Fruit fly (Drosophila melanogaster) whole organism, embryonic: ENCODE measurements around the gene CG34026.

Source experiments
- Ada2b ChIP-seq: fragments of 200-800 bp; sonication (Bioruptor generic); IDR thresholded peaks from 2 replicates; pipeline ENCODE4 v1.3.6; 2022; ENCODE audit warnings: missing biosample characterization, missing genetic modification characterization
- BEAF-32 ChIP-seq: fragments of 200-800 bp; sonication (Bioruptor generic); optimal IDR thresholded peaks from 3 replicates; lab custom pipeline; 2017; ENCODE audit warnings: missing biosample characterization, missing genetic modification characterization, mild to moderate bottlenecking, moderate library complexity, missing genetic modification reagents
- Bgb ChIP-seq: fragments of 200-800 bp; sonication (Bioruptor generic); IDR thresholded peaks from 2 replicates; pipeline ENCODE4 v1.3.6; 2022; ENCODE audit warnings: missing biosample characterization, missing genetic modification characterization; ENCODE audit not compliant: partially characterized antibody
- BtbVII ChIP-seq: fragments of 200-800 bp; sonication (Bioruptor generic); optimal IDR thresholded peaks from 3 replicates; lab custom pipeline; 2017; ENCODE audit warnings: missing biosample characterization, mild to moderate bottlenecking, missing genetic modification characterization
- CG11398 ChIP-seq: fragments of 200-800 bp; sonication (Bioruptor generic); optimal IDR thresholded peaks from 2 replicates; lab custom pipeline; 2016; ENCODE audit warnings: missing biosample characterization, missing genetic modification characterization
- CG12744 ChIP-seq: fragments of 200-800 bp; sonication (Bioruptor generic); optimal IDR thresholded peaks from 2 replicates; lab custom pipeline; 2016; ENCODE audit warnings: missing biosample characterization, missing genetic modification characterization
- CG1647 ChIP-seq: fragments of 200-800 bp; sonication (Bioruptor generic); optimal IDR thresholded peaks from 3 replicates; lab custom pipeline; 2016; ENCODE audit warnings: missing biosample characterization, missing genetic modification characterization
- CG17568 ChIP-seq: fragments of 200-800 bp; sonication (Bioruptor generic); optimal IDR thresholded peaks from 2 replicates; lab custom pipeline; 2018; ENCODE audit warnings: missing biosample characterization, mild to moderate bottlenecking, missing genetic modification characterization, moderate library complexity
- CG2889 ChIP-seq: fragments of 200-800 bp; sonication (Bioruptor generic); IDR thresholded peaks from 3 replicates; pipeline ENCODE4 v1.3.6; 2022; ENCODE audit warnings: missing biosample characterization, missing genetic modification characterization
- CG30431 ChIP-seq: fragments of 200-800 bp; sonication (Bioruptor generic); optimal IDR thresholded peaks from 2 replicates; lab custom pipeline; 2017; ENCODE audit warnings: missing biosample characterization, missing genetic modification characterization
- CG3163 ChIP-seq: fragments of 200-800 bp; sonication (Bioruptor generic); optimal IDR thresholded peaks from 3 replicates; lab custom pipeline; 2016; ENCODE audit warnings: missing biosample characterization, missing genetic modification characterization
- CG3847 ChIP-seq: fragments of 200-800 bp; sonication (Bioruptor generic); IDR thresholded peaks from 2 replicates; pipeline ENCODE4 v1.3.6; 2022; ENCODE audit warnings: missing biosample characterization, missing genetic modification characterization
- CG4404 ChIP-seq: fragments of 200-800 bp; sonication (Bioruptor generic); IDR thresholded peaks from 2 replicates; pipeline ENCODE4 v1.3.6; 2022; ENCODE audit warnings: missing biosample characterization, missing genetic modification characterization
- CG6689 ChIP-seq: fragments of 200-800 bp; sonication (Bioruptor generic); IDR thresholded peaks from 2 replicates; pipeline ENCODE4 v1.3.6; 2022; ENCODE audit warnings: missing biosample characterization, missing genetic modification characterization
- CG7271 ChIP-seq: fragments of 200-800 bp; sonication (Bioruptor generic); optimal IDR thresholded peaks from 2 replicates; lab custom pipeline; 2018; ENCODE audit warnings: missing biosample characterization, mild to moderate bottlenecking, missing genetic modification characterization, moderate library complexity
- CG7987 ChIP-seq: fragments of 200-800 bp; sonication (Bioruptor generic); optimal IDR thresholded peaks from 2 replicates; lab custom pipeline; 2018; ENCODE audit warnings: missing biosample characterization, mild to moderate bottlenecking, missing genetic modification characterization, moderate library complexity
- CG8924 ChIP-seq: fragments of 200-800 bp; optimal IDR thresholded peaks from 3 replicates; lab custom pipeline; 2019; ENCODE audit warnings: missing biosample characterization, mild to moderate bottlenecking, missing genetic modification characterization, moderate library complexity
- CG8944 ChIP-seq: fragments of 200-800 bp; sonication (Bioruptor generic); optimal IDR thresholded peaks from 3 replicates; lab custom pipeline; 2016; ENCODE audit warnings: missing biosample characterization, missing genetic modification characterization
- CoRest ChIP-seq: fragments of 200-800 bp; sonication (Bioruptor generic); optimal IDR thresholded peaks from 3 replicates; lab custom pipeline; 2018; ENCODE audit warnings: missing biosample characterization, mild to moderate bottlenecking, missing genetic modification characterization, moderate library complexity
- Dbx ChIP-seq: fragments of 200-800 bp; sonication (Bioruptor generic); IDR thresholded peaks from 3 replicates; pipeline ENCODE4 v1.3.6; 2022; ENCODE audit warnings: missing biosample characterization, missing genetic modification characterization
- ERR ChIP-seq: fragments of 200-800 bp; sonication (Bioruptor generic); optimal IDR thresholded peaks from 2 replicates; lab custom pipeline; 2016; ENCODE audit warnings: missing biosample characterization, missing genetic modification characterization
- Fer1 ChIP-seq: fragments of 200-800 bp; sonication (Bioruptor generic); optimal IDR thresholded peaks from 2 replicates; lab custom pipeline; 2017; ENCODE audit warnings: missing biosample characterization, mild to moderate bottlenecking, missing genetic modification characterization
- Fer3 ChIP-seq: fragments of 200-800 bp; sonication (Bioruptor generic); optimal IDR thresholded peaks from 2 replicates; lab custom pipeline; 2018; ENCODE audit warnings: missing biosample characterization, mild to moderate bottlenecking, missing genetic modification characterization, moderate library complexity
- HLH3B ChIP-seq: fragments of 200-800 bp; sonication (Bioruptor generic); IDR thresholded peaks from 2 replicates; pipeline ENCODE4 v1.3.6; 2022; ENCODE audit warnings: missing biosample characterization, missing genetic modification characterization
- HLH4C ChIP-seq: fragments of 200-800 bp; sonication (Bioruptor generic); IDR thresholded peaks from 3 replicates; pipeline ENCODE4 v1.3.6; 2022; ENCODE audit warnings: missing biosample characterization, missing genetic modification characterization; ENCODE audit not compliant: partially characterized antibody
- Myb ChIP-seq: fragments of 200-800 bp; sonication (Bioruptor generic); optimal IDR thresholded peaks from 2 replicates; lab custom pipeline; 2016; ENCODE audit warnings: missing biosample characterization, missing genetic modification characterization
- Neu2 ChIP-seq: fragments of 200-800 bp; sonication (Bioruptor generic); optimal IDR thresholded peaks from 3 replicates; lab custom pipeline; 2016; ENCODE audit warnings: missing biosample characterization, missing genetic modification characterization, borderline replicate concordance
- Oli ChIP-seq: fragments of 200-800 bp; sonication (Bioruptor generic); optimal IDR thresholded peaks from 2 replicates; lab custom pipeline; 2018; ENCODE audit warnings: missing biosample characterization, mild to moderate bottlenecking, missing genetic modification characterization, moderate library complexity
- Ptx1 ChIP-seq: fragments of 200-800 bp; sonication (Bioruptor generic); IDR thresholded peaks from 2 replicates; pipeline ENCODE4 v1.3.6; 2022; ENCODE audit warnings: missing biosample characterization, missing genetic modification characterization
- Ssrp ChIP-seq: fragments of 200-800 bp; sonication (Bioruptor generic); optimal IDR thresholded peaks from 2 replicates; lab custom pipeline; 2018; ENCODE audit warnings: missing biosample characterization, mild to moderate bottlenecking, missing genetic modification characterization, moderate library complexity
- Trl ChIP-seq, 3 experiments: fragments of >200 bp in 2 of 3; fragments of 200-800 bp in 1 of 3; sonication (Bioruptor generic) in 1 of 3; optimal IDR thresholded peaks; 2 replicates in 1 of 3; 3 replicates in 2 of 3; lab custom pipeline; 2016 to 2017; ENCODE audit warnings: missing biosample characterization in 1 of 3, missing genetic modification characterization in 1 of 3
- Xbp1 ChIP-seq: fragments of 200-800 bp; sonication (Bioruptor generic); optimal IDR thresholded peaks from 3 replicates; lab custom pipeline; 2016; ENCODE audit warnings: missing biosample characterization, mild to moderate bottlenecking, missing genetic modification characterization
- ara ChIP-seq: fragments of 200-800 bp; sonication (Bioruptor generic); IDR thresholded peaks from 2 replicates; pipeline ENCODE4 v1.3.6; 2022; ENCODE audit warnings: missing biosample characterization, missing genetic modification characterization
- cg ChIP-seq: fragments of 200-800 bp; sonication (Bioruptor generic); optimal IDR thresholded peaks from 3 replicates; lab custom pipeline; 2019; ENCODE audit warnings: missing biosample characterization, mild to moderate bottlenecking, missing genetic modification characterization, moderate library complexity
- chn ChIP-seq: fragments of 200-800 bp; sonication (Bioruptor generic); optimal IDR thresholded peaks from 2 replicates; lab custom pipeline; 2016; ENCODE audit warnings: missing biosample characterization, missing genetic modification characterization
- dimm ChIP-seq: fragments of 200-800 bp; sonication (Bioruptor generic); IDR thresholded peaks from 2 replicates; pipeline ENCODE4 v1.3.6; 2022; ENCODE audit warnings: missing biosample characterization, missing genetic modification characterization
- esg ChIP-seq: fragments of 200-800 bp; sonication (Bioruptor generic); conservative IDR thresholded peaks from 2 replicates; pipeline ENCODE4 v1.3.6; 2022; ENCODE audit warnings: missing biosample characterization, missing genetic modification characterization
- exex ChIP-seq: fragments of 200-800 bp; sonication (Bioruptor generic); optimal IDR thresholded peaks from 4 replicates; lab custom pipeline; 2018; ENCODE audit warnings: missing biosample characterization, mild to moderate bottlenecking, missing genetic modification characterization, moderate library complexity
- fd64A ChIP-seq: fragments of 200-800 bp; sonication (Bioruptor generic); optimal IDR thresholded peaks from 3 replicates; lab custom pipeline; 2018; ENCODE audit warnings: missing biosample characterization, mild to moderate bottlenecking, missing genetic modification characterization
- gcm2 ChIP-seq: fragments of 200-800 bp; sonication (Bioruptor generic); optimal IDR thresholded peaks from 2 replicates; lab custom pipeline; 2016; ENCODE audit warnings: missing biosample characterization, missing genetic modification characterization
- mam ChIP-seq: fragments of 200-800 bp; sonication (Bioruptor generic); optimal IDR thresholded peaks from 3 replicates; lab custom pipeline; 2016; ENCODE audit warnings: missing biosample characterization, missing genetic modification characterization
- nerfin-2 ChIP-seq: fragments of 200-800 bp; sonication (Bioruptor generic); IDR thresholded peaks from 2 replicates; pipeline ENCODE4 v1.3.6; 2022; ENCODE audit warnings: missing biosample characterization, missing genetic modification characterization; ENCODE audit not compliant: partially characterized antibody
- odd ChIP-seq: fragments of 200-800 bp; sonication (Bioruptor generic); optimal IDR thresholded peaks from 2 replicates; lab custom pipeline; 2017; ENCODE audit warnings: missing biosample characterization, mild to moderate bottlenecking, missing genetic modification characterization
- onecut ChIP-seq: fragments of 200-800 bp; sonication (Bioruptor generic); IDR thresholded peaks from 2 replicates; pipeline ENCODE4 v1.3.6; 2022; ENCODE audit warnings: missing biosample characterization, missing genetic modification characterization
- sens ChIP-seq: fragments of 200-800 bp; sonication (Bioruptor generic); peaks from one replicate; lab custom pipeline; 2016; ENCODE audit warnings: missing biosample characterization, missing genetic modification characterization
- sens-2 ChIP-seq: fragments of 200-800 bp; sonication (Bioruptor generic); IDR thresholded peaks from 2 replicates; pipeline ENCODE4 v1.3.6; 2022; ENCODE audit warnings: missing biosample characterization, missing genetic modification characterization
- sim ChIP-seq: fragments of 200-800 bp; sonication (Bioruptor generic); IDR thresholded peaks from 2 replicates; pipeline ENCODE4 v1.3.6; 2022; ENCODE audit warnings: missing biosample characterization, missing genetic modification characterization
- tio ChIP-seq: fragments of 200-800 bp; sonication (Bioruptor generic); optimal IDR thresholded peaks from 2 replicates; lab custom pipeline; 2017; ENCODE audit warnings: missing biosample characterization, missing genetic modification characterization, inconsistent platforms
- trem ChIP-seq: fragments of 200-800 bp; optimal IDR thresholded peaks from 3 replicates; lab custom pipeline; 2019; ENCODE audit warnings: missing biosample characterization, mild to moderate bottlenecking, missing genetic modification characterization, moderate library complexity
- wor ChIP-seq: fragments of 200-800 bp; sonication (Bioruptor generic); IDR thresholded peaks from 2 replicates; pipeline ENCODE4 v1.3.6; 2022; ENCODE audit warnings: missing biosample characterization, missing genetic modification characterization
- z ChIP-seq: fragments of 200-800 bp; sonication (Bioruptor generic); IDR thresholded peaks from 3 replicates; pipeline ENCODE4 v1.3.6; 2022; ENCODE audit warnings: missing biosample characterization, missing genetic modification characterization

Gene CG34026

DNA sequence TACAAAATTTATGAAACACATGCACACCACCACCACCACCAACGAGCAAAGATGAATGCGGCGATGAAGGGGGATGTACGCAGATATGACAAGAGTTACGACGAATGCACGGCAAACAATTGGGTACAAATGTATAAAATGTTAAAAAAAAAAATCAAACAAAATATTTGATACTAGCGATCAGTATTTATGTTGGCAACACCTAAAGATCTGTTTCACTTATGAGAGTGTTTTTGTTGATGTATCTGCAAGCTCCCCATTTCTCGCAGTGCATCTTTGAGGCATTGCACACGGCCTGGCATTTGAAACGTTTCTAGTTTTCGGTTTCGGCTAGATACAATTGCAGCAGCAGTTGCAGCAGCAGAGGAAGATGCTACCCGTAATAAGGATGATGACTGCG is 46.8 kb upstream of the CG34026 start (continued):
- TF ChIP-seq CG7987 (no peak), CG30431 (GFP tag; lab: Kevin White, UChicago) (peak; percentile 79), Oli (peak; percentile 70), Xbp1 (peak; percentile 78), HLH3B (GFP tag; lab: Robert Waterston, UW) (peak; percentile 74), Ptx1 (GFP tag; lab: Robert Waterston, UW) (peak; percentile 76), dimm (GFP tag; lab: Robert Waterston, UW) (peak; percentile 55; the same call in 1 of the 2 replicates), Myb (GFP tag; lab: Kevin White, UChicago) (peak; percentile 47), nerfin-2 (no peak), CG11398 (peak; percentile 54), CG6689 (GFP tag; lab: Robert Waterston, UW) (peak; percentile 76), Bgb (GFP tag; lab: Robert Waterston, UW) (no peak), CG3847 (GFP tag; lab: Robert Waterston, UW) (peak; percentile 37; the same call in 1 of the 2 replicates), BtbVII (peak; percentile 42), ERR (GFP tag; lab: Kevin White, UChicago) (peak; percentile 29), BEAF-32 (GFP tag; lab: Kevin White, UChicago) (no peak), CG8944 (GFP tag; lab: Kevin White, UChicago) (peak; percentile 72), ara (GFP tag; lab: Robert Waterston, UW) (peak; percentile 83), gcm2 (GFP tag; lab: Kevin White, UChicago) (peak; percentile 58), CG7271 (tag; lab: Kevin White, UChicago) (no peak), sens (GFP tag; lab: Kevin White, UChicago) (peak; percentile 98), CG4404 (peak; percentile 81), Fer3 (tag; lab: Kevin White, UChicago) (peak; percentile 46), odd (peak; percentile 61), wor (GFP tag; lab: Robert Waterston, UW) (peak; percentile 68; the same call in 1 of the 2 replicates), mam (GFP tag; lab: Kevin White, UChicago) (peak; percentile 62), trem (tag; lab: Kevin White, UChicago) (no peak), CG12744 (GFP tag; lab: Kevin White, UChicago) (peak; percentile 9), Fer1 (GFP tag; lab: Kevin White, UChicago) (peak; percentile 37), CoRest (tag; lab: Kevin White, UChicago) (peak; percentile 73), tio (GFP tag; lab: Kevin White, UChicago) (peak; percentile 76), CG8924 (tag; lab: Kevin White, UChicago) (peak; percentile 52), sim (GFP tag; lab: Robert Waterston, UW) (peak; percentile 64; the same call in 1 of the 2 replicates), Ada2b (peak; percentile 64), CG1647 (peak; percentile 61), esg (peak; percentile 54), CG2889 (GFP tag; lab: Robert Waterston, UW) (peak; percentile 52; the same call in 1 of the 3 replicates), cg (GFP tag; lab: Kevin White, UChicago) (no peak), Dbx (GFP tag; lab: Robert Waterston, UW) (no peak), exex (tag; lab: Kevin White, UChicago) (no peak), Neu2 (peak; percentile 28), sens-2 (peak; percentile 62; the same call in 1 of the 2 replicates), Trl (optimal IDR thresholded peaks at IDR 0.05; lab: Kevin White, UChicago) (no peak), Trl (GFP tag; optimal IDR thresholded peaks at IDR 0.05; lab: Kevin White, UChicago) (peak; percentile 73), Ssrp (peak; percentile 76), onecut (peak; percentile 79), chn (peak; percentile 82), CG3163 (peak; percentile 41), HLH4C (GFP tag; lab: Robert Waterston, UW) (no peak), fd64A (GFP tag; lab: Kevin White, UChicago) (peak; percentile 56), CG17568 (GFP tag; lab: Kevin White, UChicago) (peak; percentile 41), z (no peak)
